Worm (Caenorhabditis elegans): ENCODE data around the gene T11F8.4.

ce11 chrIV:5438705-5439104, 37.7 kb downstream of the T11F8.4 start, which contains the start of gene mgl-3:
- no peak for TF ChIP-seq F49E8.2 (tag; optimal IDR thresholded peaks at IDR 0.05; ENCODE audit: insufficient read depth)
- no peak for TF ChIP-seq cebp-2 (GFP tag; IDR thresholded peaks at IDR 0.05)
- TF ChIP-seq T07F8.4 (tag; optimal IDR thresholded peaks at IDR 0.05): no peak
- TF ChIP-seq nhr-90 (tag; optimal IDR thresholded peaks at IDR 0.05): no peak
- no peak for TF ChIP-seq unc-62 (GFP tag; optimal IDR thresholded peaks at IDR 0.05)
- TF ChIP-seq aptf-2 (GFP tag; conservative IDR thresholded peaks at IDR 0.05): no peak
- no peak for TF ChIP-seq Y53F4B.3 (GFP tag; IDR thresholded peaks at IDR 0.05)
- TF ChIP-seq dox-1 (GFP tag; IDR thresholded peaks at IDR 0.05): no peak
- no peak for TF ChIP-seq ama-1 (optimal IDR thresholded peaks at IDR 0.05)
- TF ChIP-seq ama-1 (GFP tag; optimal IDR thresholded peaks at IDR 0.05): no peak
- no peak for TF ChIP-seq unc-130 (GFP tag; optimal IDR thresholded peaks at IDR 0.05)

Data from whole organism, young adult.